Fruit fly (Drosophila melanogaster) whole organism, embryonic: ENCODE results near the gene eco.

Experiments used
- CG12236 ChIP-seq: fragments of 200-800 bp; sonication (Bioruptor generic); optimal IDR thresholded peaks from 2 replicates; lab custom pipeline; 2016; ENCODE audit warnings: missing biosample characterization, missing genetic modification characterization
- CG14667 ChIP-seq: fragments of 200-800 bp; sonication (Bioruptor generic); IDR thresholded peaks from 2 replicates; pipeline ENCODE4 v1.3.6; 2022; ENCODE audit warnings: missing biosample characterization, missing genetic modification characterization
- CG15073 ChIP-seq: fragments of 200-800 bp; sonication (Bioruptor generic); optimal IDR thresholded peaks from 2 replicates; lab custom pipeline; 2016; ENCODE audit warnings: missing biosample characterization, missing genetic modification characterization
- CG15479 ChIP-seq: fragments of 200-800 bp; sonication (Bioruptor generic); optimal IDR thresholded peaks from 3 replicates; lab custom pipeline; 2019; ENCODE audit warnings: missing biosample characterization, mild to moderate bottlenecking, missing genetic modification characterization, moderate library complexity
- CG1602 ChIP-seq: fragments of 200-800 bp; sonication (Bioruptor generic); optimal IDR thresholded peaks from 3 replicates; lab custom pipeline; 2016; ENCODE audit warnings: missing biosample characterization, missing genetic modification characterization
- CG17385 ChIP-seq: fragments of 200-800 bp; sonication (Bioruptor generic); optimal IDR thresholded peaks from 3 replicates; lab custom pipeline; 2018; ENCODE audit warnings: missing biosample characterization, mild to moderate bottlenecking, missing genetic modification characterization
- CG18262 ChIP-seq: fragments of 200-800 bp; optimal IDR thresholded peaks from 3 replicates; lab custom pipeline; 2019; ENCODE audit warnings: missing biosample characterization, mild to moderate bottlenecking, missing genetic modification characterization, moderate library complexity
- CG31224 ChIP-seq: fragments of 200-800 bp; sonication (Bioruptor generic); IDR thresholded peaks from 2 replicates; pipeline ENCODE4 v1.3.6; 2022; ENCODE audit warnings: missing biosample characterization, missing genetic modification characterization
- CG31365 ChIP-seq: fragments of 200-800 bp; sonication (Bioruptor generic); optimal IDR thresholded peaks from 2 replicates; lab custom pipeline; 2018; ENCODE audit warnings: missing biosample characterization, mild to moderate bottlenecking, missing genetic modification characterization
- CG3726 ChIP-seq: fragments of 200-800 bp; sonication (Bioruptor generic); IDR thresholded peaks from 3 replicates; pipeline ENCODE4, ENCODE4 v1.3.6; 2022; ENCODE audit warnings: missing biosample characterization, missing genetic modification characterization
- CG4730 ChIP-seq: fragments of 200-800 bp; sonication (Bioruptor generic); IDR thresholded peaks from 2 replicates; pipeline ENCODE4 v1.3.6; 2022; ENCODE audit warnings: missing biosample characterization, missing genetic modification characterization
- CG4854 ChIP-seq: fragments of 200-800 bp; sonication (Bioruptor generic); optimal IDR thresholded peaks from 2 replicates; lab custom pipeline; 2016; ENCODE audit warnings: missing biosample characterization, missing genetic modification characterization, inconsistent platforms
- CG7839 ChIP-seq: fragments of 200-800 bp; sonication (Bioruptor generic); optimal IDR thresholded peaks from 3 replicates; lab custom pipeline; 2018; ENCODE audit warnings: missing biosample characterization, mild to moderate bottlenecking, missing genetic modification characterization, moderate library complexity
- CG7963 ChIP-seq: fragments of 200-800 bp; sonication (Bioruptor generic); IDR thresholded peaks from 3 replicates; pipeline ENCODE4 v1.3.6; 2022; ENCODE audit warnings: missing biosample characterization, missing genetic modification characterization; ENCODE audit not compliant: partially characterized antibody
- CG7987 ChIP-seq: fragments of 200-800 bp; sonication (Bioruptor generic); optimal IDR thresholded peaks from 2 replicates; lab custom pipeline; 2018; ENCODE audit warnings: missing biosample characterization, mild to moderate bottlenecking, missing genetic modification characterization, moderate library complexity
- CG8924 ChIP-seq: fragments of 200-800 bp; optimal IDR thresholded peaks from 3 replicates; lab custom pipeline; 2019; ENCODE audit warnings: missing biosample characterization, mild to moderate bottlenecking, missing genetic modification characterization, moderate library complexity
- CG9727 ChIP-seq: fragments of 200-800 bp; sonication (Bioruptor generic); optimal IDR thresholded peaks from 3 replicates; lab custom pipeline; 2017; ENCODE audit warnings: missing biosample characterization, mild to moderate bottlenecking, missing genetic modification characterization
- Doc2 ChIP-seq: fragments of 200-800 bp; sonication (Bioruptor generic); IDR thresholded peaks from 2 replicates; pipeline ENCODE4 v1.3.6; 2022; ENCODE audit warnings: missing biosample characterization, missing genetic modification characterization
- Drgx ChIP-seq: fragments of 200-800 bp; sonication (Bioruptor generic); IDR thresholded peaks from 2 replicates; pipeline ENCODE4 v1.3.6; 2022; ENCODE audit warnings: missing biosample characterization, missing genetic modification characterization
- Elba2 ChIP-seq: fragments of 200-800 bp; sonication (Bioruptor generic); optimal IDR thresholded peaks from 3 replicates; lab custom pipeline; 2016; ENCODE audit warnings: missing biosample characterization, missing genetic modification characterization
- HHEX ChIP-seq: fragments of 200-800 bp; sonication (Bioruptor generic); optimal IDR thresholded peaks from 3 replicates; lab custom pipeline; 2017; ENCODE audit warnings: missing biosample characterization, mild to moderate bottlenecking, missing genetic modification characterization, missing genetic modification reagents
- Hr3 ChIP-seq: fragments of 200-800 bp; sonication (Bioruptor generic); optimal IDR thresholded peaks from 3 replicates; lab custom pipeline; 2016; ENCODE audit warnings: missing biosample characterization, missing genetic modification characterization
- Hr39 ChIP-seq: fragments of >200 bp; optimal IDR thresholded peaks from 2 replicates; lab custom pipeline; 2017
- Hsf ChIP-seq: fragments of 200-800 bp; sonication (Bioruptor generic); optimal IDR thresholded peaks from 3 replicates; lab custom pipeline; 2016; ENCODE audit warnings: missing biosample characterization, missing genetic modification characterization
- Mrtf ChIP-seq: fragments of 200-800 bp; sonication (Bioruptor generic); IDR thresholded peaks from 3 replicates; pipeline ENCODE4 v1.3.6; 2022; ENCODE audit warnings: missing biosample characterization, missing genetic modification characterization
- Ptx1 ChIP-seq: fragments of 200-800 bp; sonication (Bioruptor generic); IDR thresholded peaks from 2 replicates; pipeline ENCODE4 v1.3.6; 2022; ENCODE audit warnings: missing biosample characterization, missing genetic modification characterization
- Side ChIP-seq: fragments of 200-800 bp; sonication (Bioruptor generic); optimal IDR thresholded peaks from 2 replicates; lab custom pipeline; 2016; ENCODE audit warnings: missing biosample characterization, missing genetic modification characterization
- Vsx1 ChIP-seq: fragments of 200-800 bp; sonication (Bioruptor generic); optimal IDR thresholded peaks from 2 replicates; lab custom pipeline; 2017; ENCODE audit warnings: missing biosample characterization, mild to moderate bottlenecking, missing genetic modification characterization, missing genetic modification reagents
- YL-1 ChIP-seq: fragments of 200-800 bp; sonication (Bioruptor generic); optimal IDR thresholded peaks from 3 replicates; lab custom pipeline; 2017; ENCODE audit warnings: missing biosample characterization, mild to moderate bottlenecking, missing genetic modification characterization
- cas ChIP-seq: fragments of 200-800 bp; sonication (Bioruptor generic); IDR thresholded peaks from 2 replicates; pipeline ENCODE4 v1.3.6; 2022; ENCODE audit warnings: missing biosample characterization, missing genetic modification characterization
- chinmo ChIP-seq: fragments of 200-800 bp; sonication (Bioruptor generic); IDR thresholded peaks from 4 replicates; pipeline ENCODE4 v1.3.6; 2022; ENCODE audit warnings: missing biosample characterization, missing genetic modification characterization; ENCODE audit not compliant: partially characterized antibody
- chn ChIP-seq: fragments of 200-800 bp; sonication (Bioruptor generic); optimal IDR thresholded peaks from 2 replicates; lab custom pipeline; 2016; ENCODE audit warnings: missing biosample characterization, missing genetic modification characterization
- da ChIP-seq: fragments of 200-800 bp; sonication (Bioruptor generic); optimal IDR thresholded peaks from 2 replicates; lab custom pipeline; 2016; ENCODE audit warnings: missing biosample characterization, missing genetic modification characterization
- disco-r ChIP-seq: fragments of 200-800 bp; sonication (Bioruptor generic); optimal IDR thresholded peaks from 2 replicates; lab custom pipeline; 2016; ENCODE audit warnings: missing biosample characterization, missing genetic modification characterization
- fd64A ChIP-seq: fragments of 200-800 bp; sonication (Bioruptor generic); optimal IDR thresholded peaks from 3 replicates; lab custom pipeline; 2018; ENCODE audit warnings: missing biosample characterization, mild to moderate bottlenecking, missing genetic modification characterization
- gsb ChIP-seq: fragments of 200-800 bp; sonication (Bioruptor generic); IDR thresholded peaks from 2 replicates; pipeline ENCODE4 v1.3.6; 2022; ENCODE audit warnings: missing biosample characterization, missing genetic modification characterization
- inv ChIP-seq: fragments of 200-800 bp; sonication (Bioruptor generic); IDR thresholded peaks from 2 replicates; pipeline ENCODE4 v1.3.6; 2022; ENCODE audit warnings: missing biosample characterization, missing genetic modification characterization; ENCODE audit not compliant: partially characterized antibody
- mam ChIP-seq: fragments of 200-800 bp; sonication (Bioruptor generic); optimal IDR thresholded peaks from 3 replicates; lab custom pipeline; 2016; ENCODE audit warnings: missing biosample characterization, missing genetic modification characterization
- org-1 ChIP-seq: fragments of 200-800 bp; sonication (Bioruptor generic); optimal IDR thresholded peaks from 2 replicates; lab custom pipeline; 2017; ENCODE audit warnings: missing biosample characterization, missing genetic modification characterization
- pb ChIP-seq: fragments of 200-800 bp; sonication (Bioruptor generic); optimal IDR thresholded peaks from 3 replicates; lab custom pipeline; 2016; ENCODE audit warnings: missing biosample characterization, missing genetic modification characterization
- pnt ChIP-seq: fragments of 200-800 bp; sonication (Bioruptor generic); optimal IDR thresholded peaks from 3 replicates; lab custom pipeline; 2016; ENCODE audit warnings: missing biosample characterization, missing genetic modification characterization
- psq ChIP-seq: fragments of 200-800 bp; sonication (Bioruptor generic); optimal IDR thresholded peaks from 2 replicates; lab custom pipeline; 2017; ENCODE audit warnings: missing biosample characterization, missing genetic modification characterization
- pzg ChIP-seq: fragments of 200-800 bp; sonication (Bioruptor generic); optimal IDR thresholded peaks from 3 replicates; lab custom pipeline; 2018; ENCODE audit warnings: missing biosample characterization, mild to moderate bottlenecking, missing genetic modification characterization, moderate library complexity
- salm ChIP-seq: fragments of 200-800 bp; sonication (Bioruptor generic); optimal IDR thresholded peaks from 2 replicates; lab custom pipeline; 2018; ENCODE audit warnings: missing biosample characterization, mild to moderate bottlenecking, missing genetic modification characterization
- sisA ChIP-seq: fragments of 200-800 bp; sonication (Bioruptor generic); IDR thresholded peaks from 2 replicates; pipeline ENCODE4 v1.3.6; 2022; ENCODE audit warnings: missing biosample characterization, missing genetic modification characterization
- slp2 ChIP-seq: fragments of 200-800 bp; sonication (Bioruptor generic); optimal IDR thresholded peaks from 2 replicates; lab custom pipeline; 2016; ENCODE audit warnings: missing biosample characterization, missing genetic modification characterization
- stwl ChIP-seq: fragments of 200-800 bp; sonication (Bioruptor generic); optimal IDR thresholded peaks from 3 replicates; lab custom pipeline; 2018; ENCODE audit warnings: missing biosample characterization, mild to moderate bottlenecking, missing genetic modification characterization, moderate library complexity
- tin ChIP-seq: fragments of 200-800 bp; sonication (Bioruptor generic); optimal IDR thresholded peaks from 3 replicates; lab custom pipeline; 2016; ENCODE audit warnings: missing biosample characterization, missing genetic modification characterization
- trem ChIP-seq: fragments of 200-800 bp; optimal IDR thresholded peaks from 3 replicates; lab custom pipeline; 2019; ENCODE audit warnings: missing biosample characterization, mild to moderate bottlenecking, missing genetic modification characterization, moderate library complexity
- wdn ChIP-seq: fragments of 200-800 bp; sonication (Bioruptor generic); IDR thresholded peaks from 2 replicates; pipeline ENCODE4 v1.3.6; 2022; ENCODE audit warnings: missing biosample characterization, missing genetic modification characterization
- zf30C ChIP-seq: fragments of 200-800 bp; sonication (Bioruptor generic); optimal IDR thresholded peaks from 3 replicates; lab custom pipeline; 2018; ENCODE audit warnings: missing biosample characterization, mild to moderate bottlenecking, missing genetic modification characterization

Gene eco

dm6 chr3L:7347984-7348631 is 9.0 kb upstream of the eco start, which contains the start of the genes Srp19 and qm (continued):
- TF ChIP-seq CG7963 (no peak; the same call in 2 of the 3 replicates), CG4854 (GFP tag; lab: Kevin White, UChicago) (peak; percentile 26), sisA (GFP tag; lab: Robert Waterston, UW) (peak; percentile 46; the same call in 1 of the 2 replicates), chinmo (GFP tag; lab: Robert Waterston, UW) (peak; percentile 97), cas (GFP tag; lab: Robert Waterston, UW) (peak; percentile 14; the same call in 1 of the 2 replicates), psq (GFP tag; lab: Kevin White, UChicago) (no peak), trem (tag; lab: Kevin White, UChicago) (peak; percentile 6), CG4730 (GFP tag; lab: Robert Waterston, UW) (no peak), CG15073 (GFP tag; lab: Kevin White, UChicago) (no peak), pzg (GFP tag; lab: Kevin White, UChicago) (peak; percentile 66), slp2 (no peak), pb (GFP tag; lab: Kevin White, UChicago) (no peak), Side (peak; percentile 77), disco-r (GFP tag; lab: Kevin White, UChicago) (no peak), Ptx1 (peak; percentile 54; the same call in 1 of the 2 replicates), CG18262 (peak; percentile 45), Vsx1 (GFP tag; lab: Kevin White, UChicago) (no peak), CG7987 (GFP tag; lab: Kevin White, UChicago) (peak; percentile 1), mam (GFP tag; lab: Kevin White, UChicago) (peak; percentile 70), zf30C (GFP tag; lab: Kevin White, UChicago) (no peak), gsb (GFP tag; lab: Robert Waterston, UW) (no peak), YL-1 (GFP tag; lab: Kevin White, UChicago) (peak; percentile 59), pnt (peak; percentile 61), wdn (GFP tag; lab: Robert Waterston, UW) (peak; percentile 46; the same call in 1 of the 2 replicates), CG12236 (GFP tag; lab: Kevin White, UChicago) (no peak), CG9727 (peak; percentile 28), org-1 (GFP tag; lab: Kevin White, UChicago) (no peak), CG31224 (GFP tag; lab: Robert Waterston, UW) (no peak), da (GFP tag; lab: Kevin White, UChicago) (no peak), Hr3 (GFP tag; lab: Kevin White, UChicago) (peak; percentile 57), tin (peak; percentile 42), chn (GFP tag; lab: Kevin White, UChicago) (peak; percentile 44), Mrtf (no peak), stwl (tag; lab: Kevin White, UChicago) (peak; percentile 20), CG8924 (tag; lab: Kevin White, UChicago) (peak; percentile 46), HHEX (no peak), CG3726 (no peak), salm (tag; lab: Kevin White, UChicago) (no peak), CG15479 (GFP tag; lab: Kevin White, UChicago) (no peak), CG14667 (GFP tag; lab: Robert Waterston, UW) (peak; percentile 30; the same call in 1 of the 2 replicates), Drgx (GFP tag; lab: Robert Waterston, UW) (no peak), CG17385 (GFP tag; lab: Kevin White, UChicago) (no peak), CG7839 (tag; lab: Kevin White, UChicago) (peak; percentile 51), Hr39 (lab: Kevin White, UChicago) (no peak), CG31365 (tag; lab: Kevin White, UChicago) (no peak), Hsf (GFP tag; lab: Kevin White, UChicago) (peak; percentile 56), inv (GFP tag; lab: Robert Waterston, UW) (peak; percentile 88), CG1602 (GFP tag; lab: Kevin White, UChicago) (peak; percentile 36), fd64A (GFP tag; lab: Kevin White, UChicago) (peak; percentile 10), Doc2 (GFP tag; lab: Robert Waterston, UW) (no peak), Elba2 (GFP tag; lab: Kevin White, UChicago) (peak; percentile 19)
